Worm (Caenorhabditis elegans) whole organism, L1 larva: Measurements from ENCODE around the gene kvs-2.

Source experiments
- C16A3.4 ChIP-seq: fragments of 150-350 bp; optimal IDR thresholded peaks from 2 replicates; lab custom pipeline; 2014; ENCODE audit warnings: missing biosample characterization, missing genetic modification characterization
- F16B12.6 ChIP-seq: fragments of 150-350 bp; optimal IDR thresholded peaks from 2 replicates; lab custom pipeline; 2014; ENCODE audit warnings: missing biosample characterization, missing genetic modification characterization
- aha-1 ChIP-seq: fragments of 150-350 bp; optimal IDR thresholded peaks from 2 replicates; lab custom pipeline; 2014; ENCODE audit warnings: missing biosample characterization, missing genetic modification characterization
- blmp-1 ChIP-seq: fragments of 150-350 bp; optimal IDR thresholded peaks from 2 replicates; lab custom pipeline; 2014; ENCODE audit warnings: missing biosample characterization, missing genetic modification characterization
- ceh-90 ChIP-seq: sonication (generic microtip); optimal IDR thresholded peaks from 2 replicates; lab custom pipeline; 2016; ENCODE audit warnings: missing genetic modification characterization, missing compliant biosample characterization
- ces-1 ChIP-seq: fragments of 150-350 bp; optimal IDR thresholded peaks from 2 replicates; lab custom pipeline; 2014; ENCODE audit warnings: missing biosample characterization, missing genetic modification reagents, missing genetic modification characterization
- dpl-1 ChIP-seq, 3 experiments: fragments of 150-350 bp in 2 of 3; sonication (generic microtip) in 1 of 3; optimal IDR thresholded peaks; 2 replicates each; lab custom pipeline; 2014 to 2017; ENCODE audit warnings: missing biosample characterization in 3 of 3, missing genetic modification characterization in 3 of 3, missing genetic modification reagents in 3 of 3
- dsc-1 ChIP-seq: sonication (generic microtip); optimal IDR thresholded peaks from 2 replicates; lab custom pipeline; 2016; ENCODE audit warnings: mild to moderate bottlenecking, missing genetic modification characterization, missing compliant biosample characterization
- efl-1 ChIP-seq, 4 experiments: fragments of 150-350 bp; optimal IDR thresholded peaks in 3 of 4; peaks in 1 of 4; 1 replicate in 1 of 4; 2 replicates in 3 of 4; lab custom pipeline; 2014; ENCODE audit warnings: missing biosample characterization in 2 of 4, missing genetic modification characterization in 2 of 4, missing genetic modification reagents in 2 of 4
- efl-3 ChIP-seq: fragments of 200-800 bp; sonication (Bioruptor generic); optimal IDR thresholded peaks from 2 replicates; lab custom pipeline; 2018; ENCODE audit warnings: mild to moderate bottlenecking, missing genetic modification characterization, missing compliant biosample characterization
- egl-13 ChIP-seq: sonication (generic microtip); optimal IDR thresholded peaks from 2 replicates; lab custom pipeline; 2016; ENCODE audit warnings: missing genotype, missing genetic modification reagents, missing genetic modification characterization, missing compliant biosample characterization
- hlh-4 ChIP-seq: sonication (generic microtip); optimal IDR thresholded peaks from 2 replicates; lab custom pipeline; 2016; ENCODE audit warnings: mild to moderate bottlenecking, missing genetic modification characterization, missing compliant biosample characterization
- irx-1 ChIP-seq: sonication (generic microtip); optimal IDR thresholded peaks from 2 replicates; lab custom pipeline; 2016; ENCODE audit warnings: missing genetic modification characterization, missing compliant biosample characterization
- isw-1 ChIP-seq: fragments of 200-800 bp; sonication (Bioruptor generic); IDR thresholded peaks from 2 replicates; pipeline ENCODE4 v1.3.6; 2022; ENCODE audit warnings: missing genetic modification characterization, missing compliant biosample characterization
- lin-14 ChIP-seq: fragments of 200-800 bp; sonication (Bioruptor generic); optimal IDR thresholded peaks from 2 replicates; lab custom pipeline; 2018; ENCODE audit warnings: mild to moderate bottlenecking, missing genetic modification characterization, moderate library complexity, missing compliant biosample characterization
- lin-15B ChIP-seq: fragments of 150-350 bp; sonication (generic microtip); optimal IDR thresholded peaks from 3 replicates; lab custom pipeline; 2014; ENCODE audit warnings: missing biosample characterization, missing genetic modification characterization
- lin-35 ChIP-seq, 2 experiments: fragments of 150-350 bp; optimal IDR thresholded peaks; 2 replicates each; lab custom pipeline; 2014; ENCODE audit warnings: missing biosample characterization in 2 of 2, missing genetic modification characterization in 2 of 2, missing genetic modification reagents in 2 of 2
- lir-3 ChIP-seq: sonication (generic microtip); optimal IDR thresholded peaks from 2 replicates; lab custom pipeline; 2016; ENCODE audit warnings: mild to moderate bottlenecking, missing genetic modification characterization, moderate library complexity, missing compliant biosample characterization; ENCODE audit not compliant: poor library complexity
- lsy-2 ChIP-seq, 2 experiments: fragments of 150-350 bp; optimal IDR thresholded peaks; 2 replicates each; lab custom pipeline; 2014; ENCODE audit warnings: missing biosample characterization in 2 of 2, missing genetic modification characterization in 2 of 2
- mep-1 ChIP-seq: fragments of 150-350 bp; optimal IDR thresholded peaks from 2 replicates; lab custom pipeline; 2014; ENCODE audit warnings: missing biosample characterization, missing genetic modification characterization
- nhr-11 ChIP-seq: fragments of 150-350 bp; optimal IDR thresholded peaks from 2 replicates; lab custom pipeline; 2014; ENCODE audit warnings: missing biosample characterization, missing genetic modification characterization
- nhr-19 ChIP-seq: fragments of 200-800 bp; sonication (Bioruptor generic); conservative IDR thresholded peaks from 2 replicates; pipeline ENCODE4 v1.3.6; 2022; ENCODE audit warnings: missing genetic modification characterization, missing compliant biosample characterization
- nhr-20 ChIP-seq: sonication (generic microtip); optimal IDR thresholded peaks from 2 replicates; lab custom pipeline; 2016; ENCODE audit warnings: mild to moderate bottlenecking, missing genetic modification characterization, missing compliant biosample characterization
- nhr-47 ChIP-seq: sonication (generic microtip); optimal IDR thresholded peaks from 2 replicates; lab custom pipeline; 2016; ENCODE audit warnings: mild to moderate bottlenecking, missing genetic modification characterization, moderate library complexity, missing compliant biosample characterization
- nhr-71 ChIP-seq: sonication (generic microtip); optimal IDR thresholded peaks from 2 replicates; lab custom pipeline; 2016; ENCODE audit warnings: mild to moderate bottlenecking, missing genetic modification characterization, moderate library complexity, missing compliant biosample characterization
- nhr-84 ChIP-seq: sonication (generic microtip); optimal IDR thresholded peaks from 2 replicates; lab custom pipeline; 2017; ENCODE audit warnings: missing biosample characterization, missing genetic modification characterization
- nhr-85 ChIP-seq: sonication (generic microtip); peaks from one replicate; lab custom pipeline; 2016; ENCODE audit warnings: missing genetic modification characterization, inconsistent platforms, missing compliant biosample characterization
- nhr-90 ChIP-seq: sonication (generic microtip); optimal IDR thresholded peaks from 2 replicates; lab custom pipeline; 2016; ENCODE audit warnings: mild to moderate bottlenecking, missing genetic modification characterization, missing compliant biosample characterization; ENCODE audit not compliant: poor library complexity
- pag-3 ChIP-seq: sonication (generic microtip); optimal IDR thresholded peaks from 2 replicates; lab custom pipeline; 2017; ENCODE audit warnings: missing genetic modification characterization, mild to moderate bottlenecking, missing compliant biosample characterization, antibody characterized with exemption, borderline replicate concordance; ENCODE audit not compliant: insufficient read depth
- skn-1 ChIP-seq: fragments of 150-350 bp; optimal IDR thresholded peaks from 2 replicates; lab custom pipeline; 2014; ENCODE audit warnings: missing biosample characterization, missing genetic modification characterization
- snu-23 ChIP-seq: sonication (generic microtip); optimal IDR thresholded peaks from 2 replicates; lab custom pipeline; 2016; ENCODE audit warnings: missing genetic modification characterization, missing compliant biosample characterization
- sptf-1 ChIP-seq: fragments of 150-350 bp; optimal IDR thresholded peaks from 2 replicates; lab custom pipeline; 2014; ENCODE audit warnings: missing biosample characterization, missing genetic modification characterization
- swsn-7 ChIP-seq: sonication (generic microtip); optimal IDR thresholded peaks from 2 replicates; lab custom pipeline; 2016; ENCODE audit warnings: missing genetic modification characterization, missing compliant biosample characterization
- tbx-2 ChIP-seq: sonication (generic microtip); optimal IDR thresholded peaks from 2 replicates; lab custom pipeline; 2016; ENCODE audit warnings: missing genetic modification characterization, missing compliant biosample characterization
- tlp-1 ChIP-seq: fragments of 150-350 bp; optimal IDR thresholded peaks from 2 replicates; lab custom pipeline; 2014; ENCODE audit warnings: missing biosample characterization, missing genetic modification characterization
- unc-62 ChIP-seq: fragments of 150-350 bp; optimal IDR thresholded peaks from 2 replicates; lab custom pipeline; 2014; ENCODE audit warnings: missing biosample characterization, missing genetic modification reagents, missing genetic modification characterization
- unc-86 ChIP-seq: sonication (generic microtip); optimal IDR thresholded peaks from 2 replicates; lab custom pipeline; 2016; ENCODE audit warnings: missing genetic modification characterization, missing compliant biosample characterization
- vab-15 ChIP-seq: sonication (generic microtip); optimal IDR thresholded peaks from 2 replicates; lab custom pipeline; 2017; ENCODE audit warnings: missing genotype, mild to moderate bottlenecking, missing genetic modification characterization, missing compliant biosample characterization
- xbp-1 ChIP-seq: sonication (generic microtip); optimal IDR thresholded peaks from 2 replicates; lab custom pipeline; 2016; ENCODE audit warnings: missing genetic modification characterization, missing compliant biosample characterization
- zag-1 ChIP-seq: fragments of 150-350 bp; optimal IDR thresholded peaks from 2 replicates; lab custom pipeline; 2014; ENCODE audit warnings: missing biosample characterization, missing genetic modification characterization
- zip-4 ChIP-seq: fragments of 200-800 bp; sonication (Bioruptor generic); optimal IDR thresholded peaks from 2 replicates; lab custom pipeline; 2018; ENCODE audit warnings: mild to moderate bottlenecking, missing genetic modification characterization, moderate library complexity, missing compliant biosample characterization
- ztf-11 ChIP-seq, 2 experiments: sonication (generic microtip); optimal IDR thresholded peaks; 2 replicates each; lab custom pipeline; 2016 to 2017; ENCODE audit warnings: missing genetic modification characterization in 2 of 2, missing biosample characterization in 1 of 2, missing compliant biosample characterization in 1 of 2

The kvs-2 gene

DNA sequence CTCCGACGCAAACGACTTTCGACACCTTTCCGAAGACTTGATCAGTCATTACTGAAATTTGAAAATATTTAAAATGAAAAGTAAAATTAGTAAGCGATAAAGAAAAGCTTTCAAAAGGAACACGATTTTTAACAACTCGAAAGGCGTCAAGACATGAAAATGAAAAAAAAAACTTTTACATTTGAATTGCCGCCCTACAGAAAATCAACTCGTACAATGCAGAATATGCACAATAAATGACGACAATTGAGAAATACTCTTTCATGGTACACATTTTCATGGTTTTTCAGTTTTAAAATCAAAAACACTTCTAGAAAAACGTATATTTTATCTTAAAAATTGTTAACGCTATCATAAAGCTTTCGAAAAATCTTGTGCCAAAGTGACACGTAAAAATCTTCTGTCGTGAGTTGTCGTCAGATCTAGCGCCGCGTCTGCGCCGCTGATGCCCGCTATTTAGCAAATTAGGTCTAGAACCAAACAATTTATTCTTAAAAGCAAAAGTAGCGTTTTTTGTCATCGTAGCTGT, 25.7 kb downstream of the kvs-2 start, which contains the start of gene sqv-4:
Gene sqv-4 (minus strand): TSS at position 51 of the 529 bp plus-strand sequence.
- TF ChIP-seq tlp-1 (tag; lab: Kevin White, UChicago) (no peak), nhr-71 (tag; lab: Kevin White, UChicago) (peak; percentile 70), zag-1 (no peak), unc-86 (tag; lab: Kevin White, UChicago) (peak; percentile 10), hlh-4 (tag; lab: Kevin White, UChicago) (no peak), lin-14 (no peak), nhr-20 (tag; lab: Kevin White, UChicago) (peak; percentile 32), skn-1 (tag; lab: Kevin White, UChicago) (no peak), nhr-85 (tag; lab: Kevin White, UChicago) (peak; percentile 10), dpl-1 (GFP tag; optimal IDR thresholded peaks at IDR 0.05; lab: Kevin White, UChicago) (peak; percentile 82 to 88 (median 84)), lsy-2 (tag; optimal IDR thresholded peaks at IDR 0.05; lab: Kevin White, UChicago) (peak; percentile 28 to 78), ceh-90 (tag; lab: Kevin White, UChicago) (no peak), xbp-1 (tag; lab: Kevin White, UChicago) (peak; percentile 59), efl-3 (GFP tag; lab: Kevin White, UChicago) (no peak), irx-1 (tag; lab: Kevin White, UChicago) (peak; percentile 0), ces-1 (GFP tag; lab: Kevin White, UChicago) (no peak), lin-15B (tag; lab: Kevin White, UChicago) (no peak), egl-13 (tag; lab: Kevin White, UChicago) (no peak), unc-62 (no peak), snu-23 (GFP tag; lab: Kevin White, UChicago) (peak; percentile 67), nhr-19 (GFP tag; lab: Robert Waterston, UW) (peak; percentile 16; the same call in 1 of the 2 replicates), efl-1 (optimal IDR thresholded peaks at IDR 0.05; lab: Kevin White, UChicago) (peak; percentile 28 to 89), efl-1 (GFP tag; optimal IDR thresholded peaks at IDR 0.05 in 1 of 2; lab: Kevin White, UChicago) (peak; percentile 86 to 98), ztf-11 (tag; optimal IDR thresholded peaks at IDR 0.05; lab: Kevin White, UChicago) (no peak), pag-3 (tag; lab: Kevin White, UChicago) (no peak), isw-1 (no peak; the same call in 1 of the 2 replicates), lin-35 (GFP tag; optimal IDR thresholded peaks at IDR 0.05; lab: Kevin White, UChicago) (peak; percentile 81 to 92), nhr-11 (tag; lab: Kevin White, UChicago) (no peak), mep-1 (tag; lab: Kevin White, UChicago) (peak; percentile 18), C16A3.4 (tag; lab: Kevin White, UChicago) (no peak), blmp-1 (no peak), tbx-2 (peak; percentile 61), aha-1 (tag; lab: Kevin White, UChicago) (no peak), nhr-84 (tag; lab: Kevin White, UChicago) (no peak), dsc-1 (tag; lab: Kevin White, UChicago) (peak; percentile 44), swsn-7 (tag; lab: Kevin White, UChicago) (peak; percentile 47), zip-4 (GFP tag; lab: Kevin White, UChicago) (no peak), lir-3 (tag; lab: Kevin White, UChicago) (no peak), F16B12.6 (tag; lab: Kevin White, UChicago) (peak; percentile 72), nhr-90 (tag; lab: Kevin White, UChicago) (peak; percentile 11), sptf-1 (tag; lab: Kevin White, UChicago) (no peak), nhr-47 (tag; lab: Kevin White, UChicago) (peak; percentile 55), vab-15 (tag; lab: Kevin White, UChicago) (no peak)
- TF ChIP-seq, all 84 proteins: peak for 19
